Worm (Caenorhabditis elegans) whole organism, young adult: ENCODE measurements around the gene degt-1.

Source experiments
- egl-44 ChIP-seq: fragments of 200-800 bp; sonication (Bioruptor generic); IDR thresholded peaks from 2 replicates; pipeline ENCODE4 v1.3.6; 2022; ENCODE audit warnings: missing genetic modification reagents, missing genetic modification characterization, missing compliant biosample characterization
- lin-35 ChIP-seq, 3 experiments: fragments of 150-350 bp in 2 of 3; sonication (generic microtip) in 1 of 3; optimal IDR thresholded peaks; 2 replicates each; lab custom pipeline; 2014 to 2018; ENCODE audit warnings: missing biosample characterization in 3 of 3, missing genetic modification characterization in 3 of 3, missing genetic modification reagents in 3 of 3
- nhr-120 ChIP-seq: fragments of 200-800 bp; sonication (Bioruptor generic); IDR thresholded peaks from 2 replicates; pipeline ENCODE4 v1.3.6; 2022; ENCODE audit warnings: missing genetic modification characterization, missing compliant biosample characterization
- unc-62 ChIP-seq: fragments of 150-350 bp; optimal IDR thresholded peaks from 2 replicates; lab custom pipeline; 2014; ENCODE audit warnings: missing biosample characterization, missing genetic modification reagents, missing genetic modification characterization

DNA sequence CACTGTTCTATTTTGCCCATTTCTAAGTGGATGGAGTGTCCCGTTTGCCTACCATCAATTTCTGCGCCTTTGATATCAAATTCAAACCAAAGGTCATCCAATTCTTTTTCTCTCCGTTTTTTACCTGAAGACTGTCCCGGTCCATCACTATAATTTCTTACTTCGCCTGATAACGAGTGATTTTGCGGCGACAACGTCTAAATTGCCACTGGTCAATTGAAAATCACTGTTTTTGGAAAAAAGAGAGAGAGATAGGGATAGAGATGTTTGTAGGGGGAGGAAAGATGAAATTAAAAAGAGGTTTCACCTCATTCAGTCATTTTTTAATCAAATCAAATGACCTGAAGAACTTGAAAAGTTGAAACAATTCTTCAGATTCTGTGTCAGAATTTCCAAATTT, 31.4 kb downstream of the degt-1 start:
- TF ChIP-seq nhr-120 = no peak
- no peak for TF ChIP-seq lin-35 (GFP tag; optimal IDR thresholded peaks at IDR 0.05; lab: Kevin White, UChicago)
- no peak for TF ChIP-seq unc-62
- TF ChIP-seq egl-44 = no peak
